Fruit fly (Drosophila melanogaster): ENCODE data around the gene Arts.

Gene Arts

DNA sequence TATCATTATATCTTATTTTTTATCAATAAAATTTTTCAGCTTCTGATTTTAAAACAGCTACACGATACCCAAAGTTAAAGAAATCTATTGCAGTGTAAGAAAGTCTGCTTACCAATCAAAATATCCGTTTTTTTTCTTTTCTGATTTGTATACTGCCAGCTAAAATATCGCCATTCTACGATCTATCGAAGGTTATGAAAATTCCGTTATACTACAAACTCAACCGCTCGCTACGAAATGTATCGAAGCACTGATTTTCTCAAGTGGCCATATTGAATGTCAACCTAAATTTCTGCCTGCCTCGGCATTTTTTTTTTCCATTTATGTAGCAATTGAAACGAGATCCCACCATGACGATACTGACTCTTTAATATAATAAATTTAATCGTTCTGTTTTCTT, 22.6 kb upstream of the Arts start, which contains the start of gene nxf2 (continued):
- TF ChIP-seq CG10209 (GFP tag; optimal IDR thresholded peaks at IDR 0.05) (no peak), tgo (GFP tag; IDR thresholded peaks at IDR 0.05) (no peak), NK7.1 (GFP tag; optimal IDR thresholded peaks at IDR 0.05) (no peak), Hmx (GFP tag; optimal IDR thresholded peaks at IDR 0.05) (no peak), CG16813 (GFP tag; IDR thresholded peaks at IDR 0.05; ENCODE audit: partially characterized antibody) (peak; percentile 55; the same call in 2 of the 3 replicates), tx (GFP tag; optimal IDR thresholded peaks at IDR 0.05) (no peak), CG2116 (GFP tag; optimal IDR thresholded peaks at IDR 0.05) (peak; percentile 55), nau (GFP tag; optimal IDR thresholded peaks at IDR 0.05) (no peak), ssp (GFP tag; IDR thresholded peaks at IDR 0.05) (no peak), CG30431 (GFP tag; optimal IDR thresholded peaks at IDR 0.05) (no peak), CG13624 (GFP tag; optimal IDR thresholded peaks at IDR 0.05) (no peak), jing (GFP tag; optimal IDR thresholded peaks at IDR 0.05) (no peak), CG6654 (GFP tag; optimal IDR thresholded peaks at IDR 0.05) (no peak), CG30020 (tag; optimal IDR thresholded peaks at IDR 0.05) (no peak), Asciz (GFP tag; optimal IDR thresholded peaks at IDR 0.05) (no peak), CG10321 (GFP tag; IDR thresholded peaks at IDR 0.05) (no peak), pnt (GFP tag; optimal IDR thresholded peaks at IDR 0.05) (no peak), ranshi (GFP tag; IDR thresholded peaks at IDR 0.05) (no peak), Oli (tag; optimal IDR thresholded peaks at IDR 0.05) (no peak), Lhr (GFP tag; optimal IDR thresholded peaks at IDR 0.05) (no peak), unc-4 (GFP tag; IDR thresholded peaks at IDR 0.05; ENCODE audit: partially characterized antibody) (peak; percentile 54), luna (GFP tag; optimal IDR thresholded peaks at IDR 0.05) (no peak), Sry-δ (GFP tag; optimal IDR thresholded peaks at IDR 0.05) (peak; percentile 40), Chrac-16 (GFP tag; optimal IDR thresholded peaks at IDR 0.05) (no peak), tin (GFP tag; optimal IDR thresholded peaks at IDR 0.05) (no peak), fd102C (GFP tag; optimal IDR thresholded peaks at IDR 0.05) (no peak), mld (GFP tag; IDR thresholded peaks at IDR 0.05; ENCODE audit: partially characterized antibody) (0 out of 3 replicates have a peak, but pooled peaks have one; percentile 6), CG11695 (GFP tag; IDR thresholded peaks at IDR 0.05) (no peak), CG8944 (GFP tag; optimal IDR thresholded peaks at IDR 0.05) (no peak), Dll (GFP tag; IDR thresholded peaks at IDR 0.05; ENCODE audit: partially characterized antibody) (peak; percentile 59; the same call in 2 of the 4 replicates), onecut (GFP tag; IDR thresholded peaks at IDR 0.05) (no peak), twi (tag; optimal IDR thresholded peaks at IDR 0.05) (no peak), vfl (GFP tag; optimal IDR thresholded peaks at IDR 0.05) (no peak), HHEX (GFP tag; optimal IDR thresholded peaks at IDR 0.05) (no peak), lmd (GFP tag; IDR thresholded peaks at IDR 0.05) (no peak), Xbp1 (GFP tag; optimal IDR thresholded peaks at IDR 0.05) (no peak), ato (GFP tag; IDR thresholded peaks at IDR 0.05; ENCODE audit: partially characterized antibody) (no peak), wor (GFP tag; IDR thresholded peaks at IDR 0.05) (no peak), cas (GFP tag; IDR thresholded peaks at IDR 0.05) (no peak), Six4 (GFP tag; optimal IDR thresholded peaks at IDR 0.05) (no peak), CG2199 (GFP tag; IDR thresholded peaks at IDR 0.05) (0 out of 3 replicates have a peak, but pooled peaks have one; percentile 41), stwl (tag; optimal IDR thresholded peaks at IDR 0.05) (peak; percentile 25), CG8290 (GFP tag; optimal IDR thresholded peaks at IDR 0.05) (no peak), CG8290 (tag; optimal IDR thresholded peaks at IDR 0.05) (no peak), CG1529 (GFP tag; optimal IDR thresholded peaks at IDR 0.05) (no peak), tll (GFP tag; optimal IDR thresholded peaks at IDR 0.05) (no peak), Myb (GFP tag; optimal IDR thresholded peaks at IDR 0.05) (peak; percentile 54), Gug (GFP tag; IDR thresholded peaks at IDR 0.05) (no peak), crol (GFP tag; IDR thresholded peaks at IDR 0.05) (no peak), HmgD (GFP tag; optimal IDR thresholded peaks at IDR 0.05) (no peak), CG13775 (GFP tag; optimal IDR thresholded peaks at IDR 0.05) (no peak), Doc3 (GFP tag; IDR thresholded peaks at IDR 0.05; ENCODE audit: partially characterized antibody) (no peak)

All from whole organism, embryonic.